Worm (Caenorhabditis elegans) whole organism, midembryonic: ENCODE measurements around the gene ceh-57.

ENCODE experiments used
- T22C8.4 ChIP-seq: fragments of 200-800 bp; sonication (Bioruptor generic); IDR thresholded peaks from 2 replicates; pipeline ENCODE4 v1.3.6; 2022; ENCODE audit warnings: missing genetic modification characterization, missing compliant biosample characterization
- cog-1 ChIP-seq: sonication (generic microtip); optimal IDR thresholded peaks from 2 replicates; lab custom pipeline; 2016; ENCODE audit warnings: missing genetic modification characterization, missing compliant biosample characterization
- flt-1 ChIP-seq: fragments of 200-800 bp; sonication (Bioruptor generic); IDR thresholded peaks from 2 replicates; pipeline ENCODE4 v1.3.6; 2022; ENCODE audit warnings: missing genetic modification characterization, missing compliant biosample characterization
- klf-2 ChIP-seq: fragments of 200-800 bp; sonication (Bioruptor generic); conservative IDR thresholded peaks from 2 replicates; pipeline ENCODE4 v1.3.6; 2022; ENCODE audit warnings: missing genetic modification reagents, missing genetic modification characterization, missing compliant biosample characterization
- med-1 ChIP-seq: sonication (generic microtip); optimal IDR thresholded peaks from 2 replicates; lab custom pipeline; 2017; ENCODE audit warnings: missing genetic modification characterization, mild to moderate bottlenecking, missing compliant biosample characterization, antibody characterized with exemption, missing genetic modification reagents; ENCODE audit not compliant: insufficient read depth
- ref-1 ChIP-seq: fragments of 200-800 bp; sonication (Bioruptor generic); conservative IDR thresholded peaks from 2 replicates; pipeline ENCODE4 v1.3.6; 2022; ENCODE audit warnings: missing genetic modification reagents, missing genetic modification characterization, missing compliant biosample characterization
- ztf-23 ChIP-seq: fragments of 200-800 bp; sonication (Bioruptor generic); IDR thresholded peaks from 2 replicates; pipeline ENCODE4 v1.3.6; 2022; ENCODE audit warnings: missing genetic modification reagents, missing genetic modification characterization, missing compliant biosample characterization
- ztf-29 ChIP-seq: fragments of 200-800 bp; sonication (Bioruptor generic); IDR thresholded peaks from 2 replicates; pipeline ENCODE4 v1.3.6; 2022; ENCODE audit warnings: missing genetic modification reagents, missing genetic modification characterization, missing compliant biosample characterization

- TF ChIP-seq ztf-29: no peak
- no peak for TF ChIP-seq flt-1 (GFP tag; lab: Robert Waterston, UW)
- TF ChIP-seq cog-1 (tag; lab: Kevin White, UChicago): no peak
- no peak for TF ChIP-seq ref-1 (GFP tag; lab: Robert Waterston, UW)
- TF ChIP-seq T22C8.4 (GFP tag; lab: Robert Waterston, UW): no peak
- no peak for TF ChIP-seq ztf-23 (GFP tag; lab: Robert Waterston, UW)
- no peak for TF ChIP-seq med-1 (GFP tag; lab: Kevin White, UChicago)
- no peak for TF ChIP-seq klf-2 (GFP tag; lab: Robert Waterston, UW)
These were observed 35.9 kb upstream of the ceh-57 start for ce11 chrII:10402991-10403390.
